Fruit fly (Drosophila melanogaster) whole organism: ENCODE data around the gene Rilpl.

Experiments used
- CG8478 ChIP-seq: fragments of >200 bp; optimal IDR thresholded peaks from 2 replicates; lab custom pipeline; 2018; ENCODE audit warnings: inconsistent platforms
- Dll ChIP-seq: fragments of >200 bp; optimal IDR thresholded peaks from 2 replicates; lab custom pipeline; 2017
- EcR ChIP-seq, 2 experiments: fragments of >200 bp; optimal IDR thresholded peaks; 2 replicates each; lab custom pipeline; 2017; ENCODE audit warnings: missing biosample characterization in 2 of 2, missing genetic modification characterization in 2 of 2, missing genetic modification reagents in 2 of 2
- pan ChIP-seq: fragments of >200 bp; optimal IDR thresholded peaks from 2 replicates; lab custom pipeline; 2017
- psq ChIP-seq: fragments of >200 bp; optimal IDR thresholded peaks from 2 replicates; lab custom pipeline; 2017
- usp ChIP-seq: fragments of >200 bp; optimal IDR thresholded peaks from 2 replicates; lab custom pipeline; 2017; ENCODE audit warnings: missing biosample characterization, missing genetic modification characterization, mixed read lengths

- TF ChIP-seq psq (lab: Kevin White, UChicago) (no peak), usp (GFP tag; lab: Kevin White, UChicago) (no peak), EcR (GFP tag; optimal IDR thresholded peaks at IDR 0.05; lab: Kevin White, UChicago) (no peak), Dll (lab: Kevin White, UChicago) (no peak), CG8478 (lab: Kevin White, UChicago) (no peak), pan (lab: Kevin White, UChicago) (no peak)
Measured at dm6 chrX:1379692-1380349, 13.0 kb upstream of the Rilpl start.
